Worm (Caenorhabditis elegans) whole organism, L4 larva: ENCODE results near the gene pgp-11.

Source experiments
- D1046.2 ChIP-seq: fragments of 200-800 bp; sonication (Bioruptor generic); IDR thresholded peaks from 2 replicates; pipeline ENCODE4 v1.3.6; 2022; ENCODE audit warnings: missing genetic modification characterization, missing compliant biosample characterization
- F37D6.2 ChIP-seq: sonication (generic microtip); optimal IDR thresholded peaks from 2 replicates; lab custom pipeline; 2016; ENCODE audit warnings: mild to moderate bottlenecking, missing genetic modification characterization, missing compliant biosample characterization
- R02D3.7 ChIP-seq: fragments of 150-350 bp; sonication (generic microtip); optimal IDR thresholded peaks from 3 replicates; lab custom pipeline; 2014; ENCODE audit warnings: missing biosample characterization, missing genetic modification characterization
- T26A8.4 ChIP-seq: fragments of 200-800 bp; sonication (Bioruptor generic); IDR thresholded peaks from 2 replicates; pipeline ENCODE4 v1.3.6; 2022; ENCODE audit warnings: missing genetic modification characterization, missing compliant biosample characterization
- Y48G9A.11 ChIP-seq: fragments of 200-800 bp; sonication (Bioruptor generic); IDR thresholded peaks from 2 replicates; pipeline ENCODE4 v1.3.6; 2022; ENCODE audit warnings: missing genetic modification reagents, missing genetic modification characterization, missing compliant biosample characterization
- Y75B8A.6 ChIP-seq: fragments of 200-800 bp; sonication (Bioruptor generic); IDR thresholded peaks from 2 replicates; pipeline ENCODE4 v1.3.6; 2022; ENCODE audit warnings: missing genetic modification reagents, missing genetic modification characterization, missing compliant biosample characterization
- aha-1 ChIP-seq: fragments of 150-350 bp; peaks from one replicate; lab custom pipeline; 2014; ENCODE audit warnings: missing biosample characterization, missing genetic modification characterization
- ama-1 ChIP-seq: fragments of 150-350 bp; optimal IDR thresholded peaks from 2 replicates; lab custom pipeline; 2014; ENCODE audit warnings: inconsistent platforms, mixed read lengths
- attf-4 ChIP-seq: sonication (generic microtip); optimal IDR thresholded peaks from 3 replicates; lab custom pipeline; 2017; ENCODE audit warnings: missing biosample characterization, missing genetic modification characterization
- ceh-20 ChIP-seq: fragments of 200-800 bp; sonication (Bioruptor generic); IDR thresholded peaks from 2 replicates; pipeline ENCODE4 v1.3.6; 2022; ENCODE audit warnings: missing genetic modification reagents, missing genetic modification characterization, missing compliant biosample characterization
- ceh-82 ChIP-seq: sonication (generic microtip); optimal IDR thresholded peaks from 2 replicates; lab custom pipeline; 2017; ENCODE audit warnings: missing biosample characterization, missing genetic modification characterization
- ces-1 ChIP-seq: fragments of 150-350 bp; sonication (generic microtip); optimal IDR thresholded peaks from 4 replicates; lab custom pipeline; 2014; ENCODE audit warnings: missing biosample characterization, missing genetic modification reagents, missing genetic modification characterization
- ctbp-1 ChIP-seq: fragments of 200-800 bp; sonication (Bioruptor generic); IDR thresholded peaks from 2 replicates; pipeline ENCODE4 v1.3.6; 2022; ENCODE audit warnings: missing genetic modification reagents, missing genetic modification characterization, missing compliant biosample characterization
- daf-16 ChIP-seq, 3 experiments: sonication (generic microtip); optimal IDR thresholded peaks; 2 replicates each; lab custom pipeline; 2016 to 2017; ENCODE audit warnings: missing genetic modification characterization in 3 of 3, missing genetic modification reagents in 3 of 3, mild to moderate bottlenecking in 2 of 3, missing compliant biosample characterization in 2 of 3, missing biosample characterization in 1 of 3, moderate library complexity in 1 of 3
- dmd-6 ChIP-seq: fragments of 200-800 bp; sonication (Bioruptor generic); IDR thresholded peaks from 2 replicates; pipeline ENCODE4 v1.3.6; 2022; ENCODE audit warnings: missing genetic modification reagents, missing genetic modification characterization, missing compliant biosample characterization
- dpl-1 ChIP-seq: fragments of 150-350 bp; optimal IDR thresholded peaks from 2 replicates; lab custom pipeline; 2014; ENCODE audit warnings: missing biosample characterization, missing genetic modification reagents, missing genetic modification characterization
- dve-1 ChIP-seq: sonication (generic microtip); optimal IDR thresholded peaks from 2 replicates; lab custom pipeline; 2017; ENCODE audit warnings: antibody characterized with exemption, mild to moderate bottlenecking, missing genetic modification characterization, missing compliant biosample characterization; ENCODE audit not compliant: insufficient read depth
- fkh-10 ChIP-seq: fragments of 150-350 bp; optimal IDR thresholded peaks from 2 replicates; lab custom pipeline; 2014; ENCODE audit warnings: missing biosample characterization, missing genetic modification reagents, missing genetic modification characterization
- fos-1 ChIP-seq: fragments of 150-350 bp; optimal IDR thresholded peaks from 2 replicates; lab custom pipeline; 2014; ENCODE audit warnings: missing biosample characterization, missing genetic modification characterization
- gei-8 ChIP-seq: fragments of 200-800 bp; sonication (Bioruptor generic); optimal IDR thresholded peaks from 2 replicates; lab custom pipeline; 2018; ENCODE audit warnings: mild to moderate bottlenecking, missing genetic modification characterization, missing compliant biosample characterization
- hif-1 ChIP-seq, 2 experiments: sonication (generic microtip); optimal IDR thresholded peaks; 2 replicates each; lab custom pipeline; 2016 to 2017; ENCODE audit warnings: missing compliant biosample characterization in 2 of 2, missing genetic modification characterization in 2 of 2, missing genetic modification reagents in 2 of 2, missing genotype in 2 of 2, mild to moderate bottlenecking in 1 of 2
- hlh-30 ChIP-seq: sonication (generic microtip); optimal IDR thresholded peaks from 2 replicates; lab custom pipeline; 2017; ENCODE audit warnings: antibody characterized with exemption, mild to moderate bottlenecking, missing genetic modification characterization, missing compliant biosample characterization; ENCODE audit not compliant: insufficient read depth
- lim-7 ChIP-seq: fragments of 200-800 bp; sonication (Bioruptor generic); IDR thresholded peaks from 2 replicates; pipeline ENCODE4 v1.3.6; 2022; ENCODE audit warnings: missing genetic modification characterization, missing compliant biosample characterization
- lin-13 ChIP-seq: fragments of 150-350 bp; optimal IDR thresholded peaks from 2 replicates; lab custom pipeline; 2014; ENCODE audit warnings: missing biosample characterization, missing genetic modification reagents, missing genetic modification characterization
- lin-29 ChIP-seq: fragments of 200-800 bp; sonication (Bioruptor generic); IDR thresholded peaks from 2 replicates; pipeline ENCODE4 v1.3.6; 2022; ENCODE audit warnings: missing genetic modification reagents, missing genetic modification characterization, missing compliant biosample characterization
- lin-38 ChIP-seq: fragments of 200-800 bp; sonication (Bioruptor generic); IDR thresholded peaks from 2 replicates; pipeline ENCODE4 v1.3.6; 2022; ENCODE audit warnings: missing genetic modification reagents, missing genetic modification characterization, missing compliant biosample characterization
- mdl-1 ChIP-seq, 2 experiments: fragments of 150-350 bp in 1 of 2; sonication (generic microtip) in 1 of 2; optimal IDR thresholded peaks; 2 replicates each; lab custom pipeline; 2014 to 2017; ENCODE audit warnings: missing biosample characterization in 2 of 2, missing genetic modification characterization in 2 of 2
- mdt-29 ChIP-seq: fragments of 200-800 bp; sonication (Bioruptor generic); IDR thresholded peaks from 2 replicates; pipeline ENCODE4 v1.3.6; 2022; ENCODE audit warnings: missing genetic modification reagents, missing genetic modification characterization, missing compliant biosample characterization
- mep-1 ChIP-seq: fragments of 150-350 bp; sonication (generic microtip); optimal IDR thresholded peaks from 3 replicates; lab custom pipeline; 2014; ENCODE audit warnings: missing biosample characterization, missing genetic modification characterization
- mxl-3 ChIP-seq: fragments of 200-800 bp; sonication (Bioruptor generic); optimal IDR thresholded peaks from 2 replicates; lab custom pipeline; 2018; ENCODE audit warnings: mild to moderate bottlenecking, missing genetic modification characterization, missing compliant biosample characterization
- nhr-10 ChIP-seq: fragments of 150-350 bp; optimal IDR thresholded peaks from 2 replicates; lab custom pipeline; 2014; ENCODE audit warnings: missing biosample characterization, missing genetic modification characterization
- nhr-11 ChIP-seq: fragments of 150-350 bp; optimal IDR thresholded peaks from 2 replicates; lab custom pipeline; 2014; ENCODE audit warnings: missing biosample characterization, missing genetic modification characterization
- nhr-111 ChIP-seq: fragments of 200-800 bp; sonication (Bioruptor generic); optimal IDR thresholded peaks from 2 replicates; lab custom pipeline; 2018; ENCODE audit warnings: mild to moderate bottlenecking, missing genetic modification characterization, missing compliant biosample characterization
- nhr-237 ChIP-seq: sonication (generic microtip); optimal IDR thresholded peaks from 2 replicates; lab custom pipeline; 2017; ENCODE audit warnings: missing biosample characterization, missing genetic modification characterization
- nhr-25 ChIP-seq: sonication (generic microtip); optimal IDR thresholded peaks from 2 replicates; lab custom pipeline; 2017; ENCODE audit warnings: missing genetic modification characterization, mild to moderate bottlenecking, missing compliant biosample characterization, antibody characterized with exemption, moderate library complexity, borderline replicate concordance; ENCODE audit not compliant: insufficient read depth
- nhr-42 ChIP-seq: fragments of 200-800 bp; sonication (Bioruptor generic); IDR thresholded peaks from 2 replicates; pipeline ENCODE4 v1.3.6; 2022; ENCODE audit warnings: missing genetic modification characterization, missing compliant biosample characterization
- nhr-6 ChIP-seq: fragments of 150-350 bp; optimal IDR thresholded peaks from 2 replicates; lab custom pipeline; 2014; ENCODE audit warnings: missing biosample characterization, missing genetic modification characterization
- nhr-77 ChIP-seq: fragments of 150-350 bp; optimal IDR thresholded peaks from 2 replicates; lab custom pipeline; 2014; ENCODE audit warnings: missing biosample characterization, missing genetic modification characterization
- sdz-12 ChIP-seq: fragments of 200-800 bp; sonication (Bioruptor generic); optimal IDR thresholded peaks from 2 replicates; lab custom pipeline; 2018; ENCODE audit warnings: mild to moderate bottlenecking, missing genetic modification characterization, missing compliant biosample characterization
- tra-1 ChIP-seq: fragments of 200-800 bp; sonication (Bioruptor generic); IDR thresholded peaks from 2 replicates; pipeline ENCODE4 v1.3.6; 2022; ENCODE audit warnings: missing genetic modification reagents, missing genetic modification characterization, missing compliant biosample characterization
- unc-130 ChIP-seq: sonication (generic microtip); optimal IDR thresholded peaks from 2 replicates; lab custom pipeline; 2016; ENCODE audit warnings: missing genetic modification reagents, missing genetic modification characterization, missing compliant biosample characterization
- zag-1 ChIP-seq: fragments of 150-350 bp; optimal IDR thresholded peaks from 2 replicates; lab custom pipeline; 2014; ENCODE audit warnings: missing biosample characterization, missing genetic modification characterization
- zfp-2 ChIP-seq: sonication (generic microtip); optimal IDR thresholded peaks from 2 replicates; lab custom pipeline; 2016; ENCODE audit warnings: mild to moderate bottlenecking, missing genetic modification characterization, missing compliant biosample characterization
- zfp-3 ChIP-seq: fragments of 200-800 bp; sonication (Bioruptor generic); conservative IDR thresholded peaks from 2 replicates; pipeline ENCODE4 v1.3.6; 2022; ENCODE audit warnings: missing genetic modification reagents, missing genetic modification characterization, missing compliant biosample characterization
- zip-2 ChIP-seq: fragments of 150-350 bp; optimal IDR thresholded peaks from 2 replicates; lab custom pipeline; 2014; ENCODE audit warnings: missing biosample characterization, missing genetic modification characterization
- ztf-11 ChIP-seq: fragments of 150-350 bp; optimal IDR thresholded peaks from 2 replicates; lab custom pipeline; 2014; ENCODE audit warnings: missing biosample characterization, missing genetic modification characterization

pgp-11 gene

ce11 chrII:8028246-8028694, 24.2 kb upstream of the pgp-11 start (continued):
- TF ChIP-seq mdt-29 (GFP tag; lab: Robert Waterston, UW) = peak; percentile 76
- 0 out of 2 replicates have a peak, but pooled peaks have one; percentile 14 for TF ChIP-seq Y48G9A.11
- peak; percentile 98 for TF ChIP-seq dve-1 (tag; lab: Kevin White, UChicago)
- TF ChIP-seq hif-1 (tag; optimal IDR thresholded peaks at IDR 0.05; lab: Kevin White, UChicago) = peak; percentile 32 to 93
- TF ChIP-seq D1046.2 (GFP tag; lab: Robert Waterston, UW) = peak; percentile 60; the same call in 1 of the 2 replicates
- peak; percentile 72 for TF ChIP-seq zfp-2 (tag; lab: Kevin White, UChicago)
- TF ChIP-seq hlh-30 = peak; percentile 87
- TF ChIP-seq R02D3.7 (tag; lab: Kevin White, UChicago) = no peak
- TF ChIP-seq ztf-11 = no peak
- peak; percentile 86 for TF ChIP-seq lin-13 (GFP tag; lab: Kevin White, UChicago)
- peak; percentile 50 for TF ChIP-seq sdz-12 (GFP tag; lab: Kevin White, UChicago)
- no peak for TF ChIP-seq nhr-10 (tag; lab: Kevin White, UChicago)
- TF ChIP-seq dmd-6 (GFP tag; lab: Robert Waterston, UW) = peak; percentile 91
- TF ChIP-seq lim-7 (GFP tag; lab: Robert Waterston, UW) = peak; percentile 72
- TF ChIP-seq nhr-6 (tag; lab: Kevin White, UChicago) = peak; percentile 43
- 0 out of 2 replicates have a peak, but pooled peaks have one; percentile 48 for TF ChIP-seq Y75B8A.6 (GFP tag; lab: Robert Waterston, UW)
- TF ChIP-seq mdl-1 (tag; optimal IDR thresholded peaks at IDR 0.05; lab: Kevin White, UChicago) = peak; percentile 52 to 81
- TF ChIP-seq lin-29 (GFP tag; lab: Robert Waterston, UW) = no peak
- TF ChIP-seq unc-130 (GFP tag; lab: Kevin White, UChicago) = no peak
- peak; percentile 91 for TF ChIP-seq lin-38 (GFP tag; lab: Robert Waterston, UW)
- TF ChIP-seq zag-1 (tag; lab: Kevin White, UChicago) = peak; percentile 6
- TF ChIP-seq ctbp-1 (GFP tag; lab: Robert Waterston, UW) = peak; percentile 94
- 0 out of 2 replicates have a peak, but pooled peaks have one; percentile 62 for TF ChIP-seq nhr-42
- peak; percentile 71; the same call in 1 of the 2 replicates for TF ChIP-seq tra-1 (GFP tag; lab: Robert Waterston, UW)
- no peak for TF ChIP-seq nhr-111 (GFP tag; lab: Kevin White, UChicago)
- no peak for TF ChIP-seq attf-4 (tag; lab: Kevin White, UChicago)
- TF ChIP-seq aha-1 (tag; lab: Kevin White, UChicago) = peak; percentile 99

- TF ChIP-seq ama-1 (lab: Kevin White, UChicago) (no peak), ceh-82 (tag; lab: Kevin White, UChicago) (no peak)
Observed at ce11 chrII:8027663-8028062, 23.6 kb upstream of the pgp-11 start, which contains the start of gene swsn-7. Gene swsn-7 (minus strand): TSS chrII:8027763.

DNA sequence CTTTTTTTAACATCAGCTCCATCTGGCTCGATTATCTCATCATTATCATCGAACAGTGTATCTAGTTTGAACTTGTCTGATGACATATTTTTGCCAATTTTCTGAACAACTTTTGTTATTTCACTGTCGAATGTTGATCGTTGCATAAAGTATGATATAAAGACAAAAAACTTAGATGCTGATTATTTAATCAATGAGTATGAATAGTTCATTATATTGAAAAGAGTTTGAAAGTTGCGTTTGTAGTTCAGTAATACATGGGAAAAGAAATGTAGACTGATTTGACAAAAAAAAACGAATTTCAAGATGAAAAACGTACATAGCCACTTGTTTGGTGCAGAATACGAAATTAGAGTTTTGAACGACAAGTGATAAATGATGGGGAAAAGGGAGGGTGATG, 18.4 kb upstream of the pgp-11 start, which contains the start of gene hda-2:
TSS of gene hda-2 (minus strand) at position 101 of the 400 bp plus-strand sequence.
- TF ChIP-seq nhr-11 (tag; lab: Kevin White, UChicago) (no peak), mxl-3 (no peak), dpl-1 (GFP tag; lab: Kevin White, UChicago) (no peak), ceh-20 (GFP tag; lab: Robert Waterston, UW) (no peak), lin-38 (GFP tag; lab: Robert Waterston, UW) (0 out of 2 replicates have a peak, but pooled peaks have one; percentile 9)

DNA sequence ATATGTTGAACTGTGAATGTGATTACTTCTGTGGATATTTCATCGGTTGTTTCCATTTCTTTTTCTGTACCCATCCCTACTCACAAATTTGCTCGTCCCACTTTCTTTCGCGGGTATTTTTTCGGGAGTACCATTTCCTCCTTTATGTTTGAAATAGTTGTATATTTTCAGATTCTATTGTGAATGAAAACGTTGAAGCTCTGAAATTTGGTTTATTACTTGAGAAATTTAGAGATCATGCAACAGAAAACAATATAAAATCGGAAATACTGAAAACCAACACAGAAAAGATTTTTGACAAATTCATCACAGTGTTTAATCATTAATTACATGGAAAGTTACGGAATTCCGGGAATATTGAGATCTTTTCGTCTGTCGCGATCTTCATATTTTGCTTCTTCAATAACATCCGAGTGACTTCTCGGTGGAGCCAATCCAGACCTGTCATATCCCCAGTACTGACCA, 16.6 kb upstream of the pgp-11 start:
- TF ChIP-seq gei-8 (GFP tag; lab: Kevin White, UChicago) (peak; percentile 42), nhr-237 (tag; lab: Kevin White, UChicago) (no peak), fos-1 (tag; lab: Kevin White, UChicago) (no peak), fkh-10 (GFP tag; lab: Kevin White, UChicago) (no peak), F37D6.2 (tag; lab: Kevin White, UChicago) (no peak), ces-1 (GFP tag; lab: Kevin White, UChicago) (no peak), nhr-25 (tag; lab: Kevin White, UChicago) (no peak), T26A8.4 (GFP tag; lab: Robert Waterston, UW) (0 out of 2 replicates have a peak, but pooled peaks have one; percentile 48), nhr-77 (no peak), daf-16 (GFP tag; optimal IDR thresholded peaks at IDR 0.05; lab: Kevin White, UChicago) (peak in 1 of 2 experiments; percentile 16), daf-16 (tag; optimal IDR thresholded peaks at IDR 0.05; lab: Kevin White, UChicago) (peak; percentile 20), sdz-12 (GFP tag; lab: Kevin White, UChicago) (peak; percentile 69), ama-1 (lab: Kevin White, UChicago) (peak; percentile 39), mep-1 (tag; lab: Kevin White, UChicago) (peak; percentile 8), zfp-3 (GFP tag; lab: Robert Waterston, UW) (peak; percentile 50; the same call in 1 of the 2 replicates), zip-2 (tag; lab: Kevin White, UChicago) (no peak)
